Fruit fly (Drosophila melanogaster) whole organism, embryonic: ENCODE results near the gene CG31683.

Experiments used
- Bgb ChIP-seq: fragments of 200-800 bp; sonication (Bioruptor generic); IDR thresholded peaks from 2 replicates; pipeline ENCODE4 v1.3.6; 2022; ENCODE audit warnings: missing biosample characterization, missing genetic modification characterization; ENCODE audit not compliant: partially characterized antibody
- CG10147 ChIP-seq: fragments of 200-800 bp; sonication (Bioruptor generic); optimal IDR thresholded peaks from 2 replicates; lab custom pipeline; 2019; ENCODE audit warnings: missing biosample characterization, mild to moderate bottlenecking, missing genetic modification characterization, moderate library complexity
- CG11504 ChIP-seq: fragments of 200-800 bp; sonication (Bioruptor generic); optimal IDR thresholded peaks from 3 replicates; lab custom pipeline; 2019; ENCODE audit warnings: missing biosample characterization, mild to moderate bottlenecking, missing genetic modification characterization, moderate library complexity
- CG11560 ChIP-seq: fragments of 200-800 bp; sonication (Bioruptor generic); IDR thresholded peaks from 3 replicates; pipeline ENCODE4 v1.3.6; 2022; ENCODE audit warnings: missing biosample characterization, missing genetic modification characterization
- CG12391 ChIP-seq: fragments of 200-800 bp; sonication (Bioruptor generic); optimal IDR thresholded peaks from 3 replicates; lab custom pipeline; 2018; ENCODE audit warnings: missing biosample characterization, mild to moderate bottlenecking, missing genetic modification characterization, moderate library complexity
- CG15269 ChIP-seq: fragments of 200-800 bp; sonication (Bioruptor generic); optimal IDR thresholded peaks from 2 replicates; lab custom pipeline; 2018; ENCODE audit warnings: missing biosample characterization, mild to moderate bottlenecking, missing genetic modification characterization, moderate library complexity
- CG1529 ChIP-seq: fragments of 200-800 bp; sonication (Bioruptor generic); optimal IDR thresholded peaks from 3 replicates; lab custom pipeline; 2018; ENCODE audit warnings: missing biosample characterization, missing genetic modification characterization
- CG1603 ChIP-seq: fragments of 200-800 bp; sonication (Bioruptor generic); optimal IDR thresholded peaks from 2 replicates; lab custom pipeline; 2019; ENCODE audit warnings: missing biosample characterization, mild to moderate bottlenecking, missing genetic modification characterization, moderate library complexity
- CG17359 ChIP-seq: fragments of 200-800 bp; sonication (Bioruptor generic); optimal IDR thresholded peaks from 3 replicates; lab custom pipeline; 2018; ENCODE audit warnings: missing biosample characterization, mild to moderate bottlenecking, missing genetic modification characterization, moderate library complexity
- CG17385 ChIP-seq: fragments of 200-800 bp; sonication (Bioruptor generic); optimal IDR thresholded peaks from 3 replicates; lab custom pipeline; 2018; ENCODE audit warnings: missing biosample characterization, mild to moderate bottlenecking, missing genetic modification characterization
- CG2875 ChIP-seq: fragments of 200-800 bp; sonication (Bioruptor generic); optimal IDR thresholded peaks from 2 replicates; lab custom pipeline; 2017; ENCODE audit warnings: missing biosample characterization, mild to moderate bottlenecking, missing genetic modification characterization, missing genetic modification reagents
- CG2889 ChIP-seq: fragments of 200-800 bp; sonication (Bioruptor generic); IDR thresholded peaks from 3 replicates; pipeline ENCODE4 v1.3.6; 2022; ENCODE audit warnings: missing biosample characterization, missing genetic modification characterization
- CG32532 ChIP-seq: fragments of 200-800 bp; sonication (Bioruptor generic); IDR thresholded peaks from 2 replicates; pipeline ENCODE4 v1.3.6; 2022; ENCODE audit warnings: missing biosample characterization, missing genetic modification characterization
- CG3281 ChIP-seq: fragments of 200-800 bp; sonication (Bioruptor generic); optimal IDR thresholded peaks from 3 replicates; lab custom pipeline; 2017; ENCODE audit warnings: missing biosample characterization, mild to moderate bottlenecking, missing genetic modification characterization
- CG4404 ChIP-seq: fragments of 200-800 bp; sonication (Bioruptor generic); IDR thresholded peaks from 2 replicates; pipeline ENCODE4 v1.3.6; 2022; ENCODE audit warnings: missing biosample characterization, missing genetic modification characterization
- CG8290 ChIP-seq, 3 experiments: fragments of 200-800 bp; sonication (Bioruptor generic); optimal IDR thresholded peaks; 2 replicates each; lab custom pipeline; 2016 to 2019; ENCODE audit warnings: missing biosample characterization in 3 of 3, missing genetic modification characterization in 3 of 3, mild to moderate bottlenecking in 2 of 3, moderate library complexity in 1 of 3
- CG9817 ChIP-seq: fragments of 200-800 bp; sonication (Bioruptor generic); optimal IDR thresholded peaks from 2 replicates; lab custom pipeline; 2018; ENCODE audit warnings: missing biosample characterization, mild to moderate bottlenecking, missing genetic modification characterization, moderate library complexity
- CG9932 ChIP-seq: fragments of 200-800 bp; sonication (Bioruptor generic); IDR thresholded peaks from 2 replicates; pipeline ENCODE4 v1.3.6; 2022; ENCODE audit warnings: missing biosample characterization, missing genetic modification characterization
- Dek ChIP-seq: fragments of 200-800 bp; sonication (Bioruptor generic); optimal IDR thresholded peaks from 3 replicates; lab custom pipeline; 2019; ENCODE audit warnings: missing biosample characterization, mild to moderate bottlenecking, missing genetic modification characterization, moderate library complexity
- E2f1 ChIP-seq: fragments of 200-800 bp; sonication (Bioruptor generic); IDR thresholded peaks from 2 replicates; pipeline ENCODE4 v1.3.6; 2022; ENCODE audit warnings: missing biosample characterization, missing genetic modification characterization
- Fer2 ChIP-seq: fragments of 200-800 bp; sonication (Bioruptor generic); optimal IDR thresholded peaks from 2 replicates; lab custom pipeline; 2018; ENCODE audit warnings: missing biosample characterization, mild to moderate bottlenecking, missing genetic modification characterization, moderate library complexity
- Hr3 ChIP-seq: fragments of 200-800 bp; sonication (Bioruptor generic); optimal IDR thresholded peaks from 3 replicates; lab custom pipeline; 2016; ENCODE audit warnings: missing biosample characterization, missing genetic modification characterization
- Kr ChIP-seq: fragments of 200-800 bp; sonication (Bioruptor generic); optimal IDR thresholded peaks from 2 replicates; lab custom pipeline; 2017; ENCODE audit warnings: missing biosample characterization, mild to moderate bottlenecking, missing genetic modification characterization
- Lpt ChIP-seq: fragments of >200 bp; optimal IDR thresholded peaks from 2 replicates; lab custom pipeline; 2018; ENCODE audit warnings: missing biosample characterization, missing genetic modification characterization
- MBD-R2 ChIP-seq: fragments of 200-800 bp; sonication (Bioruptor generic); IDR thresholded peaks from 2 replicates; pipeline ENCODE4 v1.3.6; 2022; ENCODE audit warnings: missing biosample characterization, missing genetic modification characterization
- Meics ChIP-seq: fragments of 200-800 bp; sonication (Bioruptor generic); optimal IDR thresholded peaks from 2 replicates; lab custom pipeline; 2017; ENCODE audit warnings: missing biosample characterization, mild to moderate bottlenecking, missing genetic modification characterization
- NC2β ChIP-seq: fragments of 200-800 bp; sonication (Bioruptor generic); optimal IDR thresholded peaks from 2 replicates; lab custom pipeline; 2016; ENCODE audit warnings: missing biosample characterization, missing genetic modification characterization
- NFAT ChIP-seq: fragments of 200-800 bp; sonication (Bioruptor generic); IDR thresholded peaks from 2 replicates; pipeline ENCODE4 v1.3.6; 2022; ENCODE audit warnings: missing biosample characterization, missing genetic modification characterization
- NfI ChIP-seq: fragments of 200-800 bp; sonication (Bioruptor generic); optimal IDR thresholded peaks from 3 replicates; lab custom pipeline; 2018; ENCODE audit warnings: missing biosample characterization, mild to moderate bottlenecking, missing genetic modification characterization, moderate library complexity
- PHDP ChIP-seq: fragments of 200-800 bp; sonication (Bioruptor generic); optimal IDR thresholded peaks from 3 replicates; lab custom pipeline; 2018; ENCODE audit warnings: missing biosample characterization, mild to moderate bottlenecking, missing genetic modification characterization, moderate library complexity
- Ssrp ChIP-seq: fragments of 200-800 bp; sonication (Bioruptor generic); optimal IDR thresholded peaks from 2 replicates; lab custom pipeline; 2018; ENCODE audit warnings: missing biosample characterization, mild to moderate bottlenecking, missing genetic modification characterization, moderate library complexity
- amos ChIP-seq: fragments of 200-800 bp; sonication (Bioruptor generic); IDR thresholded peaks from 2 replicates; pipeline ENCODE4 v1.3.6; 2022; ENCODE audit warnings: missing biosample characterization, missing genetic modification characterization; ENCODE audit not compliant: partially characterized antibody
- az2 ChIP-seq: fragments of 200-800 bp; sonication (Bioruptor generic); optimal IDR thresholded peaks from 3 replicates; lab custom pipeline; 2016; ENCODE audit warnings: missing biosample characterization, missing genetic modification characterization
- bowl ChIP-seq: fragments of 200-800 bp; sonication (Bioruptor generic); IDR thresholded peaks from 2 replicates; pipeline ENCODE4 v1.3.6; 2022; ENCODE audit warnings: missing biosample characterization, missing genetic modification characterization
- chif ChIP-seq, 2 experiments: fragments of 200-800 bp; sonication (Bioruptor generic); optimal IDR thresholded peaks; 3 replicates each; lab custom pipeline; 2016; ENCODE audit warnings: missing biosample characterization in 2 of 2, missing genetic modification characterization in 2 of 2
- crp ChIP-seq, 2 experiments: fragments of 200-800 bp; sonication (Bioruptor generic); optimal IDR thresholded peaks; 2 replicates in 1 of 2; 3 replicates in 1 of 2; lab custom pipeline; 2017; ENCODE audit warnings: missing biosample characterization in 2 of 2, missing genetic modification characterization in 2 of 2, mild to moderate bottlenecking in 1 of 2, moderate library complexity in 1 of 2
- dmrt11E ChIP-seq: fragments of 200-800 bp; sonication (Bioruptor generic); optimal IDR thresholded peaks from 3 replicates; lab custom pipeline; 2018; ENCODE audit warnings: missing biosample characterization, mild to moderate bottlenecking, missing genetic modification characterization, moderate library complexity
- dpn ChIP-seq, 2 experiments: fragments of 200-800 bp; sonication (Bioruptor generic); optimal IDR thresholded peaks; 3 replicates each; lab custom pipeline; 2016; ENCODE audit warnings: missing biosample characterization in 2 of 2, missing genetic modification characterization in 2 of 2
- hb ChIP-seq: fragments of 200-800 bp; sonication (Bioruptor generic); IDR thresholded peaks from 3 replicates; pipeline ENCODE4 v1.3.6; 2022; ENCODE audit warnings: missing biosample characterization, missing genetic modification characterization; ENCODE audit not compliant: partially characterized antibody
- insv ChIP-seq, 2 experiments: fragments of 200-800 bp; sonication (Bioruptor generic); optimal IDR thresholded peaks; 3 replicates each; lab custom pipeline; 2016 to 2018; ENCODE audit warnings: missing biosample characterization in 2 of 2, missing genetic modification characterization in 2 of 2
- nmo ChIP-seq: fragments of 200-800 bp; sonication (Bioruptor generic); optimal IDR thresholded peaks from 2 replicates; lab custom pipeline; 2018; ENCODE audit warnings: missing biosample characterization, mild to moderate bottlenecking, missing genetic modification characterization, moderate library complexity
- pfk ChIP-seq: fragments of 200-800 bp; sonication (Bioruptor generic); optimal IDR thresholded peaks from 2 replicates; lab custom pipeline; 2018; ENCODE audit warnings: missing biosample characterization, mild to moderate bottlenecking, missing genetic modification characterization, moderate library complexity
- stwl ChIP-seq: fragments of 200-800 bp; sonication (Bioruptor generic); optimal IDR thresholded peaks from 3 replicates; lab custom pipeline; 2018; ENCODE audit warnings: missing biosample characterization, mild to moderate bottlenecking, missing genetic modification characterization, moderate library complexity
- tap ChIP-seq: fragments of 200-800 bp; optimal IDR thresholded peaks from 3 replicates; lab custom pipeline; 2019; ENCODE audit warnings: missing biosample characterization, mild to moderate bottlenecking, missing genetic modification characterization, moderate library complexity
- tin ChIP-seq: fragments of 200-800 bp; sonication (Bioruptor generic); optimal IDR thresholded peaks from 3 replicates; lab custom pipeline; 2016; ENCODE audit warnings: missing biosample characterization, missing genetic modification characterization
- tio ChIP-seq: fragments of 200-800 bp; sonication (Bioruptor generic); optimal IDR thresholded peaks from 2 replicates; lab custom pipeline; 2017; ENCODE audit warnings: missing biosample characterization, missing genetic modification characterization, inconsistent platforms
- trem ChIP-seq: fragments of 200-800 bp; optimal IDR thresholded peaks from 3 replicates; lab custom pipeline; 2019; ENCODE audit warnings: missing biosample characterization, mild to moderate bottlenecking, missing genetic modification characterization, moderate library complexity
- unpg ChIP-seq: fragments of 200-800 bp; sonication (Bioruptor generic); optimal IDR thresholded peaks from 3 replicates; lab custom pipeline; 2018; ENCODE audit warnings: missing biosample characterization, mild to moderate bottlenecking, missing genetic modification characterization, moderate library complexity
- zen ChIP-seq: fragments of 200-800 bp; sonication (Bioruptor generic); optimal IDR thresholded peaks from 3 replicates; lab custom pipeline; 2018; ENCODE audit warnings: missing biosample characterization, mild to moderate bottlenecking, missing genetic modification characterization, moderate library complexity

CG31683 gene

dm6 chr2L:20464385-20464784 lies 14.6 kb upstream of the CG31683 start (continued):
- peak; percentile 40 for TF ChIP-seq unpg
- peak; percentile 26 for TF ChIP-seq trem (tag; lab: Kevin White, UChicago)
- peak; percentile 7 for TF ChIP-seq Fer2 (tag; lab: Kevin White, UChicago)
- TF ChIP-seq MBD-R2 = no peak
- peak; percentile 17; the same call in 1 of the 2 replicates for TF ChIP-seq CG9932 (GFP tag; lab: Robert Waterston, UW)
- TF ChIP-seq dmrt11E (tag; lab: Kevin White, UChicago) = peak; percentile 36
- peak; percentile 76 for TF ChIP-seq stwl
- peak; percentile 58 for TF ChIP-seq zen (tag; lab: Kevin White, UChicago)
- peak; percentile 9 for TF ChIP-seq Ssrp (tag; lab: Kevin White, UChicago)
- TF ChIP-seq pfk (GFP tag; lab: Kevin White, UChicago) = no peak
- peak; percentile 44 for TF ChIP-seq Meics
- peak; percentile 54 for TF ChIP-seq CG11504 (tag; lab: Kevin White, UChicago)
- peak; percentile 3 for TF ChIP-seq CG9817 (tag; lab: Kevin White, UChicago)
- TF ChIP-seq CG11560 (tag; lab: Robert Waterston, UW) = no peak
- peak; percentile 1 for TF ChIP-seq Hr3 (GFP tag; lab: Kevin White, UChicago)
- peak in 1 of 2 experiments; percentile 15 for TF ChIP-seq insv (GFP tag; optimal IDR thresholded peaks at IDR 0.05; lab: Kevin White, UChicago)
- TF ChIP-seq CG10147 (GFP tag; lab: Kevin White, UChicago) = no peak
- TF ChIP-seq CG12391 (tag; lab: Kevin White, UChicago) = no peak
- TF ChIP-seq tio (GFP tag; lab: Kevin White, UChicago) = no peak
- peak in 1 of 2 experiments; percentile 9 for TF ChIP-seq chif (GFP tag; optimal IDR thresholded peaks at IDR 0.05; lab: Kevin White, UChicago)
- TF ChIP-seq tin = no peak
- peak; percentile 47 for TF ChIP-seq Lpt (GFP tag; lab: Kevin White, UChicago)
- no peak for TF ChIP-seq CG4404 (GFP tag; lab: Robert Waterston, UW)
- peak; percentile 46 for TF ChIP-seq CG1603 (tag; lab: Kevin White, UChicago)
- TF ChIP-seq tap = peak; percentile 7
- TF ChIP-seq E2f1 (GFP tag; lab: Robert Waterston, UW) = 0 out of 2 replicates have a peak, but pooled peaks have one; percentile 10
- no peak for TF ChIP-seq bowl (GFP tag; lab: Robert Waterston, UW)
- TF ChIP-seq CG2889 (GFP tag; lab: Robert Waterston, UW) = no peak
- peak; percentile 47 for TF ChIP-seq CG17359 (tag; lab: Kevin White, UChicago)
- TF ChIP-seq dpn (GFP tag; optimal IDR thresholded peaks at IDR 0.05; lab: Kevin White, UChicago) = peak in 1 of 2 experiments; percentile 32
- TF ChIP-seq CG15269 (tag; lab: Kevin White, UChicago) = peak; percentile 33
- TF ChIP-seq NfI (GFP tag; lab: Kevin White, UChicago) = peak; percentile 59
- TF ChIP-seq PHDP (tag; lab: Kevin White, UChicago) = peak; percentile 45
- TF ChIP-seq NC2β (GFP tag; lab: Kevin White, UChicago) = no peak
- TF ChIP-seq CG3281 (GFP tag; lab: Kevin White, UChicago) = peak; percentile 8
- TF ChIP-seq Kr (GFP tag; lab: Kevin White, UChicago) = no peak
- peak; percentile 28; the same call in 1 of the 2 replicates for TF ChIP-seq CG32532 (GFP tag; lab: Robert Waterston, UW)
- TF ChIP-seq nmo (GFP tag; lab: Kevin White, UChicago) = peak; percentile 21
- TF ChIP-seq CG17385 (GFP tag; lab: Kevin White, UChicago) = peak; percentile 26
- TF ChIP-seq hb (GFP tag; lab: Robert Waterston, UW) = peak; percentile 27; the same call in 1 of the 3 replicates
- TF ChIP-seq CG8290 (GFP tag; optimal IDR thresholded peaks at IDR 0.05; lab: Kevin White, UChicago) = no peak
- peak; percentile 23 to 35 for TF ChIP-seq CG8290 (tag; optimal IDR thresholded peaks at IDR 0.05; lab: Kevin White, UChicago)
- TF ChIP-seq CG1529 (GFP tag; lab: Kevin White, UChicago) = peak; percentile 27
- TF ChIP-seq amos = peak; percentile 69
- no peak for TF ChIP-seq crp (GFP tag; optimal IDR thresholded peaks at IDR 0.05; lab: Kevin White, UChicago)
- TF ChIP-seq Bgb = peak; percentile 81
- no peak for TF ChIP-seq CG2875 (GFP tag; lab: Kevin White, UChicago)
- peak; percentile 41 for TF ChIP-seq az2 (GFP tag; lab: Kevin White, UChicago)
- no peak for TF ChIP-seq NFAT
- TF ChIP-seq Dek (tag; lab: Kevin White, UChicago) = peak; percentile 33
